Fruit fly (Drosophila melanogaster) whole organism, wandering third instar larva: ENCODE measurements around the gene RhoGAP71E.

Experiments used
- Dif ChIP-seq: fragments of 200-275, 200-300 bp; sonication (Bioruptor generic); optimal IDR thresholded peaks from 2 replicates; lab custom pipeline; 2018; ENCODE audit warnings: missing biosample characterization, missing genetic modification characterization; ENCODE audit not compliant: partially characterized antibody
- Hr78 ChIP-seq: fragments of >200 bp; optimal IDR thresholded peaks from 2 replicates; lab custom pipeline; 2017; ENCODE audit warnings: missing biosample characterization, missing genetic modification characterization
- Sp1 ChIP-seq: fragments of 200-800 bp; sonication (Bioruptor generic); optimal IDR thresholded peaks from 3 replicates; lab custom pipeline; 2019; ENCODE audit warnings: missing biosample characterization, mild to moderate bottlenecking, missing genetic modification characterization, moderate library complexity
- dl ChIP-seq, 2 experiments: fragments of 175-275, 200-275 bp in 1 of 2; fragments of 200-275 bp in 1 of 2; sonication (Bioruptor generic); optimal IDR thresholded peaks; lab custom pipeline; 2018; ENCODE audit warnings: mild to moderate bottlenecking in 2 of 2, missing biosample characterization in 2 of 2, missing genetic modification characterization in 2 of 2, moderate library complexity in 2 of 2; ENCODE audit not compliant: partially characterized antibody in 2 of 2, insufficient read depth in 1 of 2
- dsf ChIP-seq: sonication (Bioruptor generic); optimal IDR thresholded peaks from 2 replicates; lab custom pipeline; 2016; ENCODE audit warnings: missing biosample characterization, missing genetic modification characterization, borderline replicate concordance
- foxo ChIP-seq, 2 experiments: fragments of 200-800 bp; sonication (Bioruptor generic); optimal IDR thresholded peaks; 2 replicates in 1 of 2; 3 replicates in 1 of 2; lab custom pipeline; 2016 to 2017; ENCODE audit warnings: missing biosample characterization in 2 of 2, missing genetic modification characterization in 2 of 2
- fru ChIP-seq: fragments of 200-800 bp; sonication (Bioruptor generic); optimal IDR thresholded peaks from 3 replicates; lab custom pipeline; 2016; ENCODE audit warnings: missing biosample characterization, mild to moderate bottlenecking, missing genetic modification characterization
- lola ChIP-seq: fragments of >200 bp; optimal IDR thresholded peaks from 2 replicates; lab custom pipeline; 2017; ENCODE audit warnings: missing biosample characterization, missing genetic modification characterization
- pan ChIP-seq: fragments of >200 bp; optimal IDR thresholded peaks from 2 replicates; lab custom pipeline; 2017
- sage ChIP-seq: fragments of 200-800 bp; sonication (Bioruptor generic); optimal IDR thresholded peaks from 2 replicates; lab custom pipeline; 2016; ENCODE audit warnings: missing biosample characterization, mild to moderate bottlenecking, missing genetic modification characterization
- usp ChIP-seq: fragments of >200 bp; optimal IDR thresholded peaks from 2 replicates; lab custom pipeline; 2017; ENCODE audit warnings: missing biosample characterization, missing genetic modification characterization

dm6 chr3L:15647712-15648621 is 59.3 kb downstream of the RhoGAP71E start, which contains the start of the genes comm3 and CG43083:
- no peak for TF ChIP-seq lola (GFP tag; lab: Kevin White, UChicago)
- no peak for TF ChIP-seq foxo (GFP tag; optimal IDR thresholded peaks at IDR 0.05; lab: Kevin White, UChicago)
- TF ChIP-seq pan, result no peak
- TF ChIP-seq Sp1 (GFP tag; lab: Kevin White, UChicago), result no peak
- no peak for TF ChIP-seq dl (GFP tag; optimal IDR thresholded peaks at IDR 0.05; lab: Kevin White, UChicago; ENCODE audit: insufficient read depth in 1 of 2, partially characterized antibody in 2 of 2)
- no peak for TF ChIP-seq Hr78 (GFP tag; lab: Kevin White, UChicago)
- peak; percentile 32 for TF ChIP-seq fru
- TF ChIP-seq usp (GFP tag; lab: Kevin White, UChicago), result no peak
- TF ChIP-seq dsf, result no peak
- TF ChIP-seq Dif (GFP tag; lab: Kevin White, UChicago), result no peak
- no peak for TF ChIP-seq sage (GFP tag; lab: Kevin White, UChicago)
